Fruit fly (Drosophila melanogaster): ENCODE results near the gene eff.
A peak's percentile ranks its signal among the peaks of the same experiment; 100 is the strongest.

The eff gene

DNA sequence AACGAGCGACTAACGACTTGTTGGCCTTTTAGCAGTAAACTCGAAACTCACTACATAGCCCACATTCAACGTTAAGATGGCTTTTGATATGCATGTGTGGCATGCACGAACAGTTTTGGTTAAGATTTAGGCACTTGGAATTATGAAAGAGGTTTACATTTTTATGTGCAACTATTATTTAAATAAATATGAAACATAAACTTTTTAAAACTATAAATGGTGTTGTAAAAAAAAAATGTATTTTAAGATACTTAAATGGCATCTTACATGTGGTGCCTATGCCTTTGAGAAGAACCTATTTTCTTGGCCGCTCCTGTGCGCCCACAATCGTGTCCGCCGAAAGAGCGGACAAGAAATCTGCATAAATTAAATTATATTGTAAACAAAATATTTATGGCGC lies 34.8 kb downstream of the eff start:
- TF ChIP-seq CG11617 (GFP tag; optimal IDR thresholded peaks at IDR 0.05): no peak
- peak; percentile 23 for TF ChIP-seq kay (GFP tag; ENCODE audit: borderline replicate concordance)

DNA sequence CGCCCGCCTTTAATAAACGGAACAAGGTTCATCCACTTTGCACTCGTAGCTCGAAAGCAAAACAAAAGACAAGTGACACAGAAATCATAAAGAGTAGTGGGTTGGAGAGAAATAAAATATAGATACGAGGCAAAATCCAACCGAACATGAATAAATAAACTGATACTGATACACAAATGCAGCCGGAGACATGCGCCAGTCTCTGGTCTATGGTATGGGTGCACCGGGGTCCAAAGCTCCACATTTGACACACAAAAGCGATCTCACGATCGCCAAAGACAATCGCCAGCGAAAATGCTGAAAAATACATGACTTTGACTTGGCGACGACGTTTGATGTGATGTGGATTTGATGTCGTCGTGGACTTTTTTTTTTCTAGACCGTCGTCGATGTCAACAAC lies 35.8 kb downstream of the eff start:
- no peak for TF ChIP-seq Hr96 (GFP tag; optimal IDR thresholded peaks at IDR 0.05)
- no peak for TF ChIP-seq CG14711 (tag; optimal IDR thresholded peaks at IDR 0.05)
- peak; percentile 33 for TF ChIP-seq CG12768 (GFP tag; optimal IDR thresholded peaks at IDR 0.05)
- TF ChIP-seq CG33017 (tag; optimal IDR thresholded peaks at IDR 0.05): no peak

DNA sequence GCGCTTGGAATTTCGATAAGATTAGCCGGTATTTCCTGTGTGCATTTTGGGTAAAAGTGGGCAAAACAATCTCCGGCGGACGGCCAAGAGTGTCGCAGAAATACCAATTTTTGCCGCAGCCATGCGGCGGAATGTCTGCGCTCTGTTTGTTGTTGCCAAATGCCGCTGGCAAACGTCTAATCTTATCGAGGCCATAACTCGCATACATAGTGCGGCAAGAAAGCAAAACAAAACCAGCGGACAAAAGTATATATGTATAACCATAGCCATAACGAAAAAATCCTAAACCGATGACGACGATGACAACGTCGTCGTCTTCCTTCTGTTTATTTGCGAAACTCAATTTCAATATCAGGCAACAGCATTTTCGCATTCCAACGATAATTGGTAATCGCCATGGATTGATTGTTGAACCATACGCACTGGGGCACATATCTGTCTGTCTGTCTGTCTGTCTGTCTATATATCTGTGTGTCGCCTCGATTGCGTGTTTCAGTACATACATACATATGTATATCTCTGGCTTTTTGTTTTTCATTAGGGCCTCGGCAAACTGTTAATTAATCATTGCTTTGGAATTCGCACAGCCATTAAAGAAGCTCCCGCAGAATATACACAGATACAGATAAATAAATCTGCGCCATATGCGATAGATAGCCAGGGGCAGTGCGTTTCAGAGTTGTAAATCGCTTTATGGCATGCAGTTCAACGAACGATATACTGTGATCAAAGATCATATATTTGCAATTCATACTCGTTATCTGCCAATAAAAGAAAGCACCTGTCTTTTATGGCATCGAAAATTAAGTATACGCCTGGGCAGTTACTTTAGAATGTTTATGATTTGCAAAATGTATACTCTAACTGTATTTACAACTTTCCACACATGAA lies 37.6 kb downstream of the eff start:
- TF ChIP-seq pad (GFP tag; optimal IDR thresholded peaks at IDR 0.05): no peak
- no peak for TF ChIP-seq kay (GFP tag; ENCODE audit: borderline replicate concordance)
- TF ChIP-seq Hr96 (GFP tag; optimal IDR thresholded peaks at IDR 0.05): no peak
- no peak for TF ChIP-seq Mnt (GFP tag; optimal IDR thresholded peaks at IDR 0.05)
- no peak for TF ChIP-seq CG14711 (tag; optimal IDR thresholded peaks at IDR 0.05)
- TF ChIP-seq tj (GFP tag; optimal IDR thresholded peaks at IDR 0.05): no peak
- TF ChIP-seq CG11617 (GFP tag; optimal IDR thresholded peaks at IDR 0.05): no peak
- peak; percentile 21 for TF ChIP-seq cic (GFP tag; optimal IDR thresholded peaks at IDR 0.05)

DNA sequence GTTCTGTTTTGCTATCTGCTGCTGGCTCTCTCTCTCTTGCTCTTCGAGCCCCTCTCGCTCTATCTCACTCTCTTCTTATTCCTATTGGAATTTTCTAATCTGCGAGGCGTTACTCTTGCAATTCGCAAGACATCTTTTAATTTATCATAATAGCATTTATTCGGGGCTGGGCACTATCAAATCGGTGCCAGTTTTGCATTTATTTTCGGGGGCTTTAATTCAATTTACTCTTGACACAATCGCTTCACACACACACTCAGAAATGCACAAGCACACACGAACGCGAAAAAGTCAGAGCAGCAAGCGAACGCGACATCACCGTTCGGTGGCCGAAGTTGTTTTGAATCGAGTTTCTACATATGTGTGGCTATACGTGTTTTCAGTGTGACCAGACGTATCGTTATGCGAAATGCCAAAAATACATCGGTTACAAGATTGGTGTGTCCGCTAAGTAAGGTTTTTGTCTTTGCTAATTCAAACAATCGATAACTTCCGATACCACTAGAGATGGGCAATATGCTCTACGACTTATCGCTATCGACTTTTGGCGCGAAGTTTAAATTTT lies 44.1 kb downstream of the eff start, which contains the start of gene Meltrin:
Gene Meltrin, minus strand, starts transcription at position 344 of the 565 bp plus-strand sequence.
- TF ChIP-seq ovo (GFP tag; optimal IDR thresholded peaks at IDR 0.05) (peak; percentile 22), CG7045 (GFP tag; optimal IDR thresholded peaks at IDR 0.05) (no peak), CG33017 (tag; optimal IDR thresholded peaks at IDR 0.05) (peak; percentile 67), toe (GFP tag; optimal IDR thresholded peaks at IDR 0.05) (no peak), CG11617 (GFP tag; optimal IDR thresholded peaks at IDR 0.05) (peak; percentile 55), Crg-1 (GFP tag; optimal IDR thresholded peaks at IDR 0.05) (peak; percentile 59), bab1 (GFP tag; optimal IDR thresholded peaks at IDR 0.05) (peak; percentile 92), CG5204 (GFP tag; optimal IDR thresholded peaks at IDR 0.05) (no peak), cic (GFP tag; optimal IDR thresholded peaks at IDR 0.05) (peak; percentile 73), CG14711 (tag; optimal IDR thresholded peaks at IDR 0.05) (peak; percentile 1), Hr96 (GFP tag; optimal IDR thresholded peaks at IDR 0.05) (peak; percentile 64), CG12768 (GFP tag; optimal IDR thresholded peaks at IDR 0.05) (peak; percentile 6), tj (GFP tag; optimal IDR thresholded peaks at IDR 0.05) (peak; percentile 29), kay (GFP tag; ENCODE audit: borderline replicate concordance) (no peak), CG7101 (tag; optimal IDR thresholded peaks at IDR 0.05) (peak; percentile 62), pad (GFP tag; optimal IDR thresholded peaks at IDR 0.05) (peak; percentile 20), Clk (GFP tag; optimal IDR thresholded peaks at IDR 0.05) (no peak), Mnt (GFP tag; optimal IDR thresholded peaks at IDR 0.05) (peak; percentile 90), CG1620 (GFP tag; optimal IDR thresholded peaks at IDR 0.05) (peak; percentile 57), cnc (optimal IDR thresholded peaks at IDR 0.05) (no peak)

DNA sequence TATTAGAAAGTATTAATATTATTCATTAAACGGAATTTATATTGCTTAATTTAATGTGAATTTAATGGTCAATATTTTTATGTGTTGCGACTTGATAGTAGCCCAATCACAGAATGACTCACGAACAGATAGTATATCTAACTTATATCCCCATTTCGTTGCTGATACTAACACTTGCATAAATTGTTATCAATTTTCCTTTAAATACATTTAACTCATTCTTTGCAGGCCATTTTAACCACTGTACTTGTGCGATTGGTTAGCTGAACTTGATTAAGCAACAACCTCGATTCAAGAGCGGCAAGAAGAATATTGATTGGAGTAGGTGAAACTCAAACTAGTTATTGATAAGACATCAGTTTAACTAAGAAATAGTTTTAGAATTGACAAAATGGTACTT lies 45.5 kb downstream of the eff start:
- no peak for TF ChIP-seq Hr96 (GFP tag; optimal IDR thresholded peaks at IDR 0.05)
- TF ChIP-seq CG11617 (GFP tag; optimal IDR thresholded peaks at IDR 0.05): no peak
- TF ChIP-seq kay (GFP tag; ENCODE audit: borderline replicate concordance): peak; percentile 68
- TF ChIP-seq Mnt (GFP tag; optimal IDR thresholded peaks at IDR 0.05): no peak

DNA sequence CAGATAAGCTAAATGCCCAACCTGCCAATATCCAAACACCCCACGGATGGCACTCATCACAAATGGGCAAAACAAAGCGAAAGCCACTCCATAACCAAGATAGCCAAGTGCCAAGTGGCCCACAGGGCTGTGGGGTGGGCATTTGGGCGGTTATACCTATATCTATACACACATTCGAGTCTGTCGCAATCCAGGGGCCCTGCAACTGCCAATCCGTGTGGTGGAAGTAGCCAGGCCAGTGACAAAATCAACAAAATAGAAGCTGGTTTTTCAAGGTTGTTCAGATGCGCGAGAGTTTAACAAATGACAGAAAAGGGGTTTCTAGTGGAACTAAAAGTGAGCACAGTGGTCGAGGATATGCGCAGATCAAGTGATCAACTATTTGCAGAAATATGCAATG lies 46.1 kb downstream of the eff start:
- TF ChIP-seq pad (GFP tag; optimal IDR thresholded peaks at IDR 0.05) (no peak), CG33017 (tag; optimal IDR thresholded peaks at IDR 0.05) (no peak), kay (GFP tag; ENCODE audit: borderline replicate concordance) (no peak), CG11617 (GFP tag; optimal IDR thresholded peaks at IDR 0.05) (no peak), Clk (GFP tag; optimal IDR thresholded peaks at IDR 0.05) (no peak), CG12768 (GFP tag; optimal IDR thresholded peaks at IDR 0.05) (no peak), Hr96 (GFP tag; optimal IDR thresholded peaks at IDR 0.05) (no peak), cnc (optimal IDR thresholded peaks at IDR 0.05) (no peak), CG1620 (GFP tag; optimal IDR thresholded peaks at IDR 0.05) (no peak), CG7045 (GFP tag; optimal IDR thresholded peaks at IDR 0.05) (no peak), ovo (GFP tag; optimal IDR thresholded peaks at IDR 0.05) (no peak), CG5204 (GFP tag; optimal IDR thresholded peaks at IDR 0.05) (no peak), bab1 (GFP tag; optimal IDR thresholded peaks at IDR 0.05) (no peak), CG7101 (tag; optimal IDR thresholded peaks at IDR 0.05) (no peak), Crg-1 (GFP tag; optimal IDR thresholded peaks at IDR 0.05) (no peak), tj (GFP tag; optimal IDR thresholded peaks at IDR 0.05) (no peak), cic (GFP tag; optimal IDR thresholded peaks at IDR 0.05) (no peak), CG14711 (tag; optimal IDR thresholded peaks at IDR 0.05) (no peak), Mnt (GFP tag; optimal IDR thresholded peaks at IDR 0.05) (no peak)

DNA sequence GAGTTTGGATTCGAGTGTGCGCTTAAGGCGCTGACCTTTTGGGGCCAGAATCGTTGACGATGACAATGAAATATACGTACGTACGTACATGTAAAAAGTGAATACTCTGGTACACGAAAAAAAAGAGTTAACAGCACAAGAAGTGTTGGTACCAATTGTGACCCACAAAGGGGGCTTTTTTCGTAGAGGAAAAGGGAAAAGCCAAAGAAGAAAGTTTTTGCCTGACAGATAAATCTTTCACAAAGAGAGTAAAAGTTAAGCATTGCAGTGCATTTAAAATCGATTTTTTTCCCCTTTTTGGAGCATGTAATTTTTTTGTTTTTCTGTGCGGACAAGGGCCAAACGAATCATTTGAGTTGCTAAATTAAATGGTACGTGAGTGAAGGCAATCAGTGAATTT lies 46.5 kb downstream of the eff start:
- TF ChIP-seq ovo (GFP tag; optimal IDR thresholded peaks at IDR 0.05): no peak
- no peak for TF ChIP-seq CG7101 (tag; optimal IDR thresholded peaks at IDR 0.05)
- TF ChIP-seq CG12768 (GFP tag; optimal IDR thresholded peaks at IDR 0.05): no peak
- TF ChIP-seq CG11617 (GFP tag; optimal IDR thresholded peaks at IDR 0.05): no peak
- TF ChIP-seq Crg-1 (GFP tag; optimal IDR thresholded peaks at IDR 0.05): no peak
- no peak for TF ChIP-seq Mnt (GFP tag; optimal IDR thresholded peaks at IDR 0.05)
- TF ChIP-seq cic (GFP tag; optimal IDR thresholded peaks at IDR 0.05): no peak
- TF ChIP-seq CG5204 (GFP tag; optimal IDR thresholded peaks at IDR 0.05): no peak
- TF ChIP-seq CG14711 (tag; optimal IDR thresholded peaks at IDR 0.05): no peak
- TF ChIP-seq pad (GFP tag; optimal IDR thresholded peaks at IDR 0.05): no peak
- TF ChIP-seq cnc (optimal IDR thresholded peaks at IDR 0.05): no peak
- no peak for TF ChIP-seq bab1 (GFP tag; optimal IDR thresholded peaks at IDR 0.05)
- TF ChIP-seq Hr96 (GFP tag; optimal IDR thresholded peaks at IDR 0.05): no peak
- TF ChIP-seq kay (GFP tag; ENCODE audit: borderline replicate concordance): no peak
- no peak for TF ChIP-seq CG7045 (GFP tag; optimal IDR thresholded peaks at IDR 0.05)
- no peak for TF ChIP-seq toe (GFP tag; optimal IDR thresholded peaks at IDR 0.05)
- TF ChIP-seq Clk (GFP tag; optimal IDR thresholded peaks at IDR 0.05): no peak
- no peak for TF ChIP-seq CG33017 (tag; optimal IDR thresholded peaks at IDR 0.05)
- TF ChIP-seq tj (GFP tag; optimal IDR thresholded peaks at IDR 0.05): no peak
- no peak for TF ChIP-seq CG1620 (GFP tag; optimal IDR thresholded peaks at IDR 0.05)

All from whole organism, adult.